Fruit fly (Drosophila melanogaster) whole organism, embryonic: Measurements from ENCODE around the gene heph.

Experiments used
- Ada2b ChIP-seq: fragments of 200-800 bp; sonication (Bioruptor generic); IDR thresholded peaks from 2 replicates; pipeline ENCODE4 v1.3.6; 2022; ENCODE audit warnings: missing biosample characterization, missing genetic modification characterization
- Adf1 ChIP-seq: fragments of 200-800 bp; sonication (Bioruptor generic); IDR thresholded peaks from 2 replicates; pipeline ENCODE4 v1.3.6; 2022; ENCODE audit warnings: missing biosample characterization, missing genetic modification characterization
- Aef1 ChIP-seq: fragments of 200-800 bp; sonication (Bioruptor generic); IDR thresholded peaks from 3 replicates; pipeline ENCODE4 v1.3.6; 2022; ENCODE audit warnings: missing biosample characterization, missing genetic modification characterization
- CG12769 ChIP-seq: fragments of 200-800 bp; sonication (Bioruptor generic); optimal IDR thresholded peaks from 2 replicates; lab custom pipeline; 2019; ENCODE audit warnings: missing biosample characterization, mild to moderate bottlenecking, missing genetic modification characterization, moderate library complexity
- CG13287 ChIP-seq: fragments of 200-800 bp; sonication (Bioruptor generic); IDR thresholded peaks from 2 replicates; pipeline ENCODE4 v1.3.6; 2022; ENCODE audit warnings: missing biosample characterization, missing genetic modification characterization; ENCODE audit not compliant: partially characterized antibody
- CG13894 ChIP-seq: fragments of 200-800 bp; sonication (Bioruptor generic); optimal IDR thresholded peaks from 3 replicates; lab custom pipeline; 2018; ENCODE audit warnings: missing biosample characterization, mild to moderate bottlenecking, missing genetic modification characterization, moderate library complexity
- CG15269 ChIP-seq: fragments of 200-800 bp; sonication (Bioruptor generic); optimal IDR thresholded peaks from 2 replicates; lab custom pipeline; 2018; ENCODE audit warnings: missing biosample characterization, mild to moderate bottlenecking, missing genetic modification characterization, moderate library complexity
- CG15479 ChIP-seq: fragments of 200-800 bp; sonication (Bioruptor generic); optimal IDR thresholded peaks from 3 replicates; lab custom pipeline; 2019; ENCODE audit warnings: missing biosample characterization, mild to moderate bottlenecking, missing genetic modification characterization, moderate library complexity
- CG1602 ChIP-seq: fragments of 200-800 bp; sonication (Bioruptor generic); optimal IDR thresholded peaks from 3 replicates; lab custom pipeline; 2016; ENCODE audit warnings: missing biosample characterization, missing genetic modification characterization
- CG17359 ChIP-seq: fragments of 200-800 bp; sonication (Bioruptor generic); optimal IDR thresholded peaks from 3 replicates; lab custom pipeline; 2018; ENCODE audit warnings: missing biosample characterization, mild to moderate bottlenecking, missing genetic modification characterization, moderate library complexity
- CG1832 ChIP-seq: fragments of 200-800 bp; sonication (Bioruptor generic); optimal IDR thresholded peaks from 2 replicates; lab custom pipeline; 2017; ENCODE audit warnings: missing biosample characterization, mild to moderate bottlenecking, missing genetic modification characterization, inconsistent platforms
- CG2199 ChIP-seq: fragments of 200-800 bp; sonication (Bioruptor generic); IDR thresholded peaks from 3 replicates; pipeline ENCODE4 v1.3.6; 2022; ENCODE audit warnings: missing biosample characterization, missing genetic modification characterization
- CG2678 ChIP-seq: fragments of 200-800 bp; sonication (Bioruptor generic); optimal IDR thresholded peaks from 3 replicates; lab custom pipeline; 2019; ENCODE audit warnings: missing biosample characterization, mild to moderate bottlenecking, missing genetic modification characterization, moderate library complexity
- CG4282 ChIP-seq: fragments of 200-800 bp; sonication (Bioruptor generic); optimal IDR thresholded peaks from 2 replicates; lab custom pipeline; 2016; ENCODE audit warnings: missing biosample characterization, missing genetic modification characterization
- CG5953 ChIP-seq: fragments of 200-800 bp; sonication (Bioruptor generic); IDR thresholded peaks from 2 replicates; pipeline ENCODE4 v1.3.6; 2022; ENCODE audit warnings: missing biosample characterization, missing genetic modification characterization
- CG6689 ChIP-seq: fragments of 200-800 bp; sonication (Bioruptor generic); IDR thresholded peaks from 2 replicates; pipeline ENCODE4 v1.3.6; 2022; ENCODE audit warnings: missing biosample characterization, missing genetic modification characterization
- CG6791 ChIP-seq: fragments of 200-800 bp; sonication (Bioruptor generic); IDR thresholded peaks from 3 replicates; pipeline ENCODE4 v1.3.6; 2022; ENCODE audit warnings: missing biosample characterization, missing genetic modification characterization; ENCODE audit not compliant: partially characterized antibody
- CG8388 ChIP-seq: fragments of 200-800 bp; sonication (Bioruptor generic); optimal IDR thresholded peaks from 2 replicates; lab custom pipeline; 2019; ENCODE audit warnings: missing biosample characterization, mild to moderate bottlenecking, missing genetic modification characterization, moderate library complexity
- CrebB ChIP-seq: fragments of 200-800 bp; sonication (Bioruptor generic); optimal IDR thresholded peaks from 3 replicates; lab custom pipeline; 2018; ENCODE audit warnings: missing biosample characterization, mild to moderate bottlenecking, missing genetic modification characterization
- D19B ChIP-seq: fragments of 200-800 bp; sonication (Bioruptor generic); optimal IDR thresholded peaks from 2 replicates; lab custom pipeline; 2017; ENCODE audit warnings: missing biosample characterization, mild to moderate bottlenecking, missing genetic modification characterization
- Dbx ChIP-seq: fragments of 200-800 bp; sonication (Bioruptor generic); IDR thresholded peaks from 3 replicates; pipeline ENCODE4 v1.3.6; 2022; ENCODE audit warnings: missing biosample characterization, missing genetic modification characterization
- Dfd ChIP-seq, 2 experiments: fragments of >200 bp; optimal IDR thresholded peaks; 2 replicates each; lab custom pipeline; 2017; ENCODE audit warnings: missing biosample characterization in 2 of 2, missing genetic modification characterization in 2 of 2
- Dll ChIP-seq: fragments of 200-800 bp; sonication (Bioruptor generic); IDR thresholded peaks from 4 replicates; pipeline ENCODE4 v1.3.6; 2022; ENCODE audit warnings: missing biosample characterization, missing genetic modification characterization; ENCODE audit not compliant: partially characterized antibody
- HLH54F ChIP-seq: fragments of 200-800 bp; sonication (Bioruptor generic); optimal IDR thresholded peaks from 3 replicates; lab custom pipeline; 2016; ENCODE audit warnings: missing biosample characterization, missing genetic modification characterization
- Jarid2 ChIP-seq: fragments of 200-800 bp; sonication (Bioruptor generic); optimal IDR thresholded peaks from 3 replicates; lab custom pipeline; 2017; ENCODE audit warnings: mild to moderate bottlenecking, missing biosample characterization, missing genetic modification reagents, missing genetic modification characterization
- Lpt ChIP-seq: fragments of >200 bp; optimal IDR thresholded peaks from 2 replicates; lab custom pipeline; 2018; ENCODE audit warnings: missing biosample characterization, missing genetic modification characterization
- MBD-R2 ChIP-seq: fragments of 200-800 bp; sonication (Bioruptor generic); IDR thresholded peaks from 2 replicates; pipeline ENCODE4 v1.3.6; 2022; ENCODE audit warnings: missing biosample characterization, missing genetic modification characterization
- NC2β ChIP-seq: fragments of 200-800 bp; sonication (Bioruptor generic); optimal IDR thresholded peaks from 2 replicates; lab custom pipeline; 2016; ENCODE audit warnings: missing biosample characterization, missing genetic modification characterization
- Pdp1 ChIP-seq, 2 experiments: fragments of 200-800 bp; sonication (Bioruptor generic); optimal IDR thresholded peaks; 3 replicates each; lab custom pipeline; 2016; ENCODE audit warnings: missing biosample characterization in 2 of 2, missing genetic modification characterization in 2 of 2, mild to moderate bottlenecking in 1 of 2, moderate library complexity in 1 of 2
- Rfx ChIP-seq: fragments of 200-800 bp; sonication (Bioruptor generic); IDR thresholded peaks from 2 replicates; pipeline ENCODE4 v1.3.6; 2022; ENCODE audit warnings: missing biosample characterization, missing genetic modification characterization
- bsh ChIP-seq, 2 experiments: fragments of 200-800 bp; sonication (Bioruptor generic); optimal IDR thresholded peaks; 2 replicates each; lab custom pipeline; 2017 to 2018; ENCODE audit warnings: mild to moderate bottlenecking in 2 of 2, missing biosample characterization in 2 of 2, missing genetic modification characterization in 2 of 2, moderate library complexity in 1 of 2
- chinmo ChIP-seq: fragments of 200-800 bp; sonication (Bioruptor generic); IDR thresholded peaks from 4 replicates; pipeline ENCODE4 v1.3.6; 2022; ENCODE audit warnings: missing biosample characterization, missing genetic modification characterization; ENCODE audit not compliant: partially characterized antibody
- dimm ChIP-seq: fragments of 200-800 bp; sonication (Bioruptor generic); IDR thresholded peaks from 2 replicates; pipeline ENCODE4 v1.3.6; 2022; ENCODE audit warnings: missing biosample characterization, missing genetic modification characterization
- dmrt11E ChIP-seq: fragments of 200-800 bp; sonication (Bioruptor generic); optimal IDR thresholded peaks from 3 replicates; lab custom pipeline; 2018; ENCODE audit warnings: missing biosample characterization, mild to moderate bottlenecking, missing genetic modification characterization, moderate library complexity
- emc ChIP-seq: fragments of 200-800 bp; sonication (Bioruptor generic); optimal IDR thresholded peaks from 2 replicates; lab custom pipeline; 2016; ENCODE audit warnings: missing biosample characterization, missing genetic modification characterization
- eve ChIP-seq, 2 experiments: fragments of >200 bp; optimal IDR thresholded peaks; 2 replicates each; lab custom pipeline; 2017; ENCODE audit warnings: missing biosample characterization in 2 of 2, missing genetic modification characterization in 2 of 2
- fd102C ChIP-seq: fragments of 200-800 bp; sonication (Bioruptor generic); optimal IDR thresholded peaks from 2 replicates; lab custom pipeline; 2018; ENCODE audit warnings: missing biosample characterization, mild to moderate bottlenecking, missing genetic modification characterization, moderate library complexity
- jigr1 ChIP-seq: fragments of 200-800 bp; sonication (Bioruptor generic); IDR thresholded peaks from 3 replicates; pipeline ENCODE4 v1.3.6; 2022; ENCODE audit warnings: missing biosample characterization, missing genetic modification characterization
- lilli ChIP-seq: fragments of 200-800 bp; sonication (Bioruptor generic); optimal IDR thresholded peaks from 3 replicates; lab custom pipeline; 2016; ENCODE audit warnings: missing biosample characterization, missing genetic modification characterization
- luna ChIP-seq: fragments of 200-800 bp; sonication (Bioruptor generic); optimal IDR thresholded peaks from 2 replicates; lab custom pipeline; 2016; ENCODE audit warnings: missing biosample characterization, missing genetic modification characterization
- nerfin-2 ChIP-seq: fragments of 200-800 bp; sonication (Bioruptor generic); IDR thresholded peaks from 2 replicates; pipeline ENCODE4 v1.3.6; 2022; ENCODE audit warnings: missing biosample characterization, missing genetic modification characterization; ENCODE audit not compliant: partially characterized antibody
- p53 ChIP-seq: fragments of 200-800 bp; sonication (Bioruptor generic); optimal IDR thresholded peaks from 2 replicates; lab custom pipeline; 2016; ENCODE audit warnings: missing biosample characterization, missing genetic modification characterization
- pfk ChIP-seq: fragments of 200-800 bp; sonication (Bioruptor generic); optimal IDR thresholded peaks from 2 replicates; lab custom pipeline; 2018; ENCODE audit warnings: missing biosample characterization, mild to moderate bottlenecking, missing genetic modification characterization, moderate library complexity
- salm ChIP-seq: fragments of 200-800 bp; sonication (Bioruptor generic); optimal IDR thresholded peaks from 2 replicates; lab custom pipeline; 2018; ENCODE audit warnings: missing biosample characterization, mild to moderate bottlenecking, missing genetic modification characterization
- sd ChIP-seq: fragments of 200-800 bp; sonication (Bioruptor generic); optimal IDR thresholded peaks from 3 replicates; lab custom pipeline; 2018; ENCODE audit warnings: missing biosample characterization, mild to moderate bottlenecking, missing genetic modification characterization, moderate library complexity
- sens ChIP-seq: fragments of 200-800 bp; sonication (Bioruptor generic); peaks from one replicate; lab custom pipeline; 2016; ENCODE audit warnings: missing biosample characterization, missing genetic modification characterization
- sna ChIP-seq: fragments of 200-800 bp; sonication (Bioruptor generic); IDR thresholded peaks from 2 replicates; pipeline ENCODE4 v1.3.6; 2022; ENCODE audit warnings: missing biosample characterization, missing genetic modification characterization; ENCODE audit not compliant: partially characterized antibody
- unpg ChIP-seq: fragments of 200-800 bp; sonication (Bioruptor generic); optimal IDR thresholded peaks from 3 replicates; lab custom pipeline; 2018; ENCODE audit warnings: missing biosample characterization, mild to moderate bottlenecking, missing genetic modification characterization, moderate library complexity
- zen2 ChIP-seq: fragments of 200-800 bp; sonication (Bioruptor generic); IDR thresholded peaks from 3 replicates; pipeline ENCODE4 v1.3.6; 2022; ENCODE audit warnings: missing biosample characterization, missing genetic modification characterization; ENCODE audit not compliant: partially characterized antibody

Gene heph

dm6 chr3R:31986775-31987349 is 28.5 kb downstream of the heph start (continued):
- TF ChIP-seq sna (GFP tag; lab: Robert Waterston, UW) (no peak), dimm (GFP tag; lab: Robert Waterston, UW) (no peak), sens (GFP tag; lab: Kevin White, UChicago) (peak; percentile 23), CrebB (tag; lab: Kevin White, UChicago) (no peak), nerfin-2 (GFP tag; lab: Robert Waterston, UW) (no peak), Dbx (GFP tag; lab: Robert Waterston, UW) (no peak), CG12769 (tag; lab: Kevin White, UChicago) (peak; percentile 68), Lpt (GFP tag; lab: Kevin White, UChicago) (no peak), Pdp1 (GFP tag; optimal IDR thresholded peaks at IDR 0.05; lab: Kevin White, UChicago) (peak in 1 of 2 experiments; percentile 5), CG2199 (GFP tag; lab: Robert Waterston, UW) (0 out of 3 replicates have a peak, but pooled peaks have one; percentile 31), luna (GFP tag; lab: Kevin White, UChicago) (no peak), NC2β (no peak), CG2678 (no peak), CG1602 (GFP tag; lab: Kevin White, UChicago) (no peak), MBD-R2 (GFP tag; lab: Robert Waterston, UW) (no peak), Jarid2 (GFP tag; lab: Kevin White, UChicago) (peak; percentile 2), chinmo (GFP tag; lab: Robert Waterston, UW) (0 out of 4 replicates have a peak, but pooled peaks have one; percentile 42), Adf1 (no peak), CG15479 (GFP tag; lab: Kevin White, UChicago) (no peak), HLH54F (GFP tag; lab: Kevin White, UChicago) (no peak), fd102C (no peak), CG17359 (tag; lab: Kevin White, UChicago) (no peak), Rfx (GFP tag; lab: Robert Waterston, UW) (0 out of 2 replicates have a peak, but pooled peaks have one; percentile 10), CG1832 (no peak), Ada2b (GFP tag; lab: Robert Waterston, UW) (no peak), jigr1 (no peak), zen2 (GFP tag; lab: Robert Waterston, UW) (no peak), CG6689 (GFP tag; lab: Robert Waterston, UW) (no peak), D19B (GFP tag; lab: Kevin White, UChicago) (no peak), Aef1 (GFP tag; lab: Robert Waterston, UW) (no peak), CG6791 (GFP tag; lab: Robert Waterston, UW) (no peak), p53 (GFP tag; lab: Kevin White, UChicago) (no peak), emc (no peak), lilli (GFP tag; lab: Kevin White, UChicago) (no peak), CG5953 (GFP tag; lab: Robert Waterston, UW) (no peak), unpg (GFP tag; lab: Kevin White, UChicago) (no peak), bsh (GFP tag; optimal IDR thresholded peaks at IDR 0.05; lab: Kevin White, UChicago) (no peak), pfk (GFP tag; lab: Kevin White, UChicago) (no peak), CG8388 (GFP tag; lab: Kevin White, UChicago) (peak; percentile 35), dmrt11E (tag; lab: Kevin White, UChicago) (no peak), eve (GFP tag; optimal IDR thresholded peaks at IDR 0.05; lab: Kevin White, UChicago) (peak in 1 of 2 experiments; percentile 15), CG4282 (GFP tag; lab: Kevin White, UChicago) (no peak), Dfd (GFP tag; optimal IDR thresholded peaks at IDR 0.05; lab: Kevin White, UChicago) (no peak), CG13894 (tag; lab: Kevin White, UChicago) (no peak), CG15269 (no peak), salm (tag; lab: Kevin White, UChicago) (no peak), Dll (0 out of 4 replicates have a peak, but pooled peaks have one; percentile 23), sd (no peak), CG13287 (GFP tag; lab: Robert Waterston, UW) (peak; percentile 30; the same call in 1 of the 2 replicates)
